ENCODE assay signal across 1 fruit fly cellular context in the genomic region with DNA sequence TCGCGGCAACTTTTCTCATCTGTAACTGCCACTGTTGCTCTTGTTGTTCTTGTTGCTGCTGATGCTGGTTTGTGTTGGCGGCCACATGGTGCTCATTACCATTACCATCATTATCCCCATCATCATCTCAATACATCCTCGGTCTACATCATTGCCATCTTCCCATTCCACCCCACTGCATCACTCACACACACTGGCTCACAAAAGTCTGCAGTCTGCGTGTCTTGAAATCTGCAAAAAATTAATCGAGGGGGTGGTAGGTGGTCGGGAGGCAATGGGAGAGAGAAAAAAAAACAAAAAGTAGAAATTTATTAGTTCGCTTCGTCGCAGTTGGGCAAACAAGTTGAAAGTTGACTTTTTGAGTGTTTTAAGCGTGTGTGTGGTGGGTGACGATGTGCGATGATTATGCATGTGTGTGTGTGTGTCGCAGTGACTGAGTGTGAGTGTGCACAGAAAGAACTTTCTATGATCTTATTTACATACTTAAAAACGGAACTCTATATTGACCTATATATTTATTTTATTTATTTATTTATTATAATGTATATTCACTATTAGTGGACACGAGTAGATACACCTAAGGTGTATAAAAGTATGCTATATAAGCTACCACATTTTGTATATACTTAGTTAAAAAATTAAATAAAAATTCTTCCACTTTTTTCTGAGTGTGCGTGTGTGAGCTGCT.
TF ChIP-seq lines count a peak whose summit lies in the region.

No protein-coding gene starts in this region.

TF ChIP-seq in whole organism, embryonic, 481 proteins besides CTCF, POLR2A, EP300 and RAD21 (continued from another document):
- TF ChIP-seq CG17328 (GFP tag; IDR thresholded peaks at IDR 0.05; lab: Robert Waterston, UW) (0 out of 2 replicates have a peak, but pooled peaks have one; percentile 29), schlank (tag; optimal IDR thresholded peaks at IDR 0.05; lab: Kevin White, UChicago) (no peak), Bgb (GFP tag; IDR thresholded peaks at IDR 0.05; lab: Robert Waterston, UW; ENCODE audit: partially characterized antibody) (no peak), Meics (GFP tag; optimal IDR thresholded peaks at IDR 0.05; lab: Kevin White, UChicago) (peak; percentile 25), CG8924 (tag; optimal IDR thresholded peaks at IDR 0.05; lab: Kevin White, UChicago) (peak; percentile 27), chn (GFP tag; optimal IDR thresholded peaks at IDR 0.05; lab: Kevin White, UChicago) (no peak), Trl (optimal IDR thresholded peaks at IDR 0.05; lab: Kevin White, UChicago) (no peak), Trl (GFP tag; optimal IDR thresholded peaks at IDR 0.05; lab: Kevin White, UChicago) (no peak), slbo (GFP tag; IDR thresholded peaks at IDR 0.05; lab: Robert Waterston, UW) (peak; percentile 29; the same call in 1 of the 2 replicates), yki (optimal IDR thresholded peaks at IDR 0.05; lab: Kevin White, UChicago) (no peak), CG18599 (GFP tag; optimal IDR thresholded peaks at IDR 0.05; lab: Kevin White, UChicago) (peak; percentile 71), Fer1 (GFP tag; optimal IDR thresholded peaks at IDR 0.05; lab: Kevin White, UChicago) (peak; percentile 42), CG12155 (GFP tag; optimal IDR thresholded peaks at IDR 0.05; lab: Kevin White, UChicago) (no peak), CG3407 (GFP tag; optimal IDR thresholded peaks at IDR 0.05; lab: Kevin White, UChicago) (no peak), CG7745 (tag; optimal IDR thresholded peaks at IDR 0.05; lab: Kevin White, UChicago) (no peak), gcm (GFP tag; optimal IDR thresholded peaks at IDR 0.05; lab: Kevin White, UChicago) (no peak), Ada2b (GFP tag; IDR thresholded peaks at IDR 0.05; lab: Robert Waterston, UW) (no peak), zf30C (GFP tag; optimal IDR thresholded peaks at IDR 0.05; lab: Kevin White, UChicago) (peak; percentile 55), amos (GFP tag; IDR thresholded peaks at IDR 0.05; lab: Robert Waterston, UW; ENCODE audit: partially characterized antibody) (no peak), knrl (GFP tag; IDR thresholded peaks at IDR 0.05; lab: Robert Waterston, UW; ENCODE audit: partially characterized antibody) (no peak), mld (GFP tag; IDR thresholded peaks at IDR 0.05; lab: Robert Waterston, UW; ENCODE audit: partially characterized antibody) (no peak)
